Fruit fly (Drosophila melanogaster) Kc167 (cell line): ENCODE results near the gene CG8534.

Experiments used
- Myc ChIP-seq: fragments of >200 bp; optimal IDR thresholded peaks from 2 replicates; lab custom pipeline; 2017; ENCODE audit warnings: missing external identifiers
- Sin3A ChIP-seq: fragments of >200 bp; optimal IDR thresholded peaks from 2 replicates; lab custom pipeline; 2018; ENCODE audit warnings: missing external identifiers
- h ChIP-seq: fragments of >200 bp; optimal IDR thresholded peaks from 3 replicates; lab custom pipeline; 2018; ENCODE audit warnings: missing external identifiers
- insv ChIP-seq: fragments of >200 bp; optimal IDR thresholded peaks from 3 replicates; lab custom pipeline; 2018; ENCODE audit warnings: missing external identifiers
- psq ChIP-seq: fragments of >200 bp; optimal IDR thresholded peaks from 2 replicates; lab custom pipeline; 2017; ENCODE audit warnings: missing external identifiers
- ttk ChIP-seq: sonication (Bioruptor generic); optimal IDR thresholded peaks from 2 replicates; lab custom pipeline; 2017; ENCODE audit warnings: missing external identifiers

CG8534 gene

DNA sequence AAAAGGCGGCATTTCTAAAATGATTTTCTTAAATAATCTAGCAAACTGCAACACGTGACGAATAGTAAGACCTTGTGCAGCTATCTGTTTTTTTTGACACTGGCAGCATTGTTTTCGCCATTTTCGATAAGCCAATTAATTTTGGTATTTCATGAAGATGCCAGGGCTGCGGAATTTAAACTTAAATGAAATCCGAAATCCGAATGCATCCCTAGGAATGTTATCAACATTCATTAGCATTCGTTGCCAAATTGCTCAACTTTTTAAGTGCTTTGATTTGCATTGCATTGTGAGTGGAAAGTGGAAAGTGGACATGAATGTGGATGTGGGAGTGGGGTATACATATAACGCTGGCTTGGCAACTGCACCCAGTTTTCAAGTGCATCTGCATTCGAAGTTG lies 8.5 kb downstream of the CG8534 start, which contains the start of gene CG42857:
Gene CG42857 (minus strand): TSS at position 101 of the 400 bp plus-strand sequence.
- TF ChIP-seq h (lab: Kevin White, UChicago) (no peak), ttk (lab: Kevin White, UChicago) (no peak), insv (lab: Kevin White, UChicago) (no peak), Myc (lab: Kevin White, UChicago) (no peak), Sin3A (no peak), psq (lab: Kevin White, UChicago) (no peak)

DNA sequence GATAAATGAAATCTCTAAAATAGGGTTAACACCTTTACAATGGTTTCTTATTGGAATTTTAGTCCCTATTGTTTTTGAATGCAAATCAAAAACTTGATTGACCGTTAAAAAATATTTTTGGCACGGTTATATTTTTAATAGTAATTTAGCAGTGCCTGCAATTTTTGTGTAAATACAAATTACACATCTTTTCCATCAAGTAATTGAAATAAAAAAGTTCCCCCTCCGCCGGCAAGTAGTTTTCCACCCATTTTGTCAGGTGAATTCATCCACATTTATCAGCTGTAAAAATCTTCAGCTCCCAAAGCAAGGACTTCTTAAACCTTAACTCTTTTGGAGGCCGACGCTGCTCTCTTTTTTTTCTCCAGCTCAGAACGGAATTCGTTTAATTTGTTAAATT lies 11.2 kb downstream of the CG8534 start, which contains the start of gene CG34302:
Gene CG34302 (minus strand): TSS at position 101 of the 400 bp plus-strand sequence.
- TF ChIP-seq Sin3A = no peak
- no peak for TF ChIP-seq ttk (lab: Kevin White, UChicago)
- no peak for TF ChIP-seq insv (lab: Kevin White, UChicago)
- no peak for TF ChIP-seq Myc (lab: Kevin White, UChicago)
- TF ChIP-seq h (lab: Kevin White, UChicago) = no peak
- no peak for TF ChIP-seq psq (lab: Kevin White, UChicago)

DNA sequence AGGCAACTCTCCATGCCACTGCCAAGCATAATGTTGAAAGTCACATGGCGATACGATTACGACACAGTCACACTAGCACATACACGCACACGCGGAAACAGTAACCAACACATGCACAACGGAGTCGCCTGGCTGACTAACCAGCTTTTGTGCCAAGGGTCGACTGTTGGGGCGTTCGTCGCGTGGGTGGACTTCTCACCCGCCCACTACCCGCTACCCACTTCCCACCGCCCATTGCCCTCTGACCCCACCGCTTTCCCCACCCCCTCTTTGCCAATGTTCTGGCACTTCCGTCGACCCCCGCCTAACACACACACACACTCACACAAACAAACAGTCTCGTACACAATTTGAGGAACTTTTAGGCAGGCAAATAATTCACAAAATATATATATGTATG lies 39.1 kb downstream of the CG8534 start:
- TF ChIP-seq h (lab: Kevin White, UChicago) (no peak), ttk (lab: Kevin White, UChicago) (no peak), psq (lab: Kevin White, UChicago) (no peak), insv (lab: Kevin White, UChicago) (no peak), Myc (lab: Kevin White, UChicago) (no peak), Sin3A (no peak)

DNA sequence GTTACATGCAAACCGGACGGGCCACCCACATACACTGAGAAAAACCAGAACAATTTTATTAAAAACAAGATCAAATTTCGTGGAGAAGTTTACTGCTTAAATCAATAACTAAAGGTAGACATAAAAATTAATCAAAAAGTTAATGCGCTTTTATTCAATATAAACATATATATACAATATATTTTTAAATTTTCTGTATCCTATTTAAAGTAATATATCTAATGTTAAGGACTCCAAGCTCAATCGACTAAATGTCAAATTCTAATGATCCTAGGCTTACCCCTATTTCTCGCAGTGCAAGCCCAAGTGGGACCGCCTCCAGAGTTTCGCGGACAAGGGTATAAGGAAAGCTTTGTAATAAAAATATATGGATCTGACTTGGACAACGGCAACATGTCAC lies 45.2 kb downstream of the CG8534 start:
- TF ChIP-seq Sin3A (no peak), ttk (lab: Kevin White, UChicago) (no peak), insv (lab: Kevin White, UChicago) (no peak), psq (lab: Kevin White, UChicago) (no peak), h (lab: Kevin White, UChicago) (no peak), Myc (lab: Kevin White, UChicago) (no peak)

DNA sequence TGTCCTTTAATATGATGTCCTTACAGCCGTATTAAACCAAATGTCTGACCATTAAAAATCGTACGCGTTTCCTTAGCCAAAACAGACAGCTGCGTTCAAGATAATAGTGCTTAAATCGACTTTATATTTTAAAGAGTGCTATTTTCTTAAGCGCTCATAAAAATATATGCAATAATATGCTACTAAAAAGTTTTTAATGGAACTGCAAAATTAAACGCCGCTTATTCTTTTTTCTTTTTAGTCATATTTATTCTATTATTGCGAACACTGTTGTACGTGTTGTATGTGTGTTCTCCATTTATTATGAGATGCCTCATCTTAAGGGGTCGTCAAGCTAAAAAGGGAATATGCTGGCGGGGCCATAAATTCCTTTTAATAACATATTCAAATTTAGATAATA lies 48.0 kb downstream of the CG8534 start:
- TF ChIP-seq h (lab: Kevin White, UChicago) (no peak), ttk (lab: Kevin White, UChicago) (no peak), Sin3A (no peak), insv (lab: Kevin White, UChicago) (no peak), psq (lab: Kevin White, UChicago) (no peak), Myc (lab: Kevin White, UChicago) (no peak)
